Worm (Caenorhabditis elegans) whole organism, mixed stage, embryonic: Measurements from ENCODE around the gene zip-2.

Source experiments
- ham-2 ChIP-seq: fragments of 200-800 bp; sonication (Bioruptor generic); optimal IDR thresholded peaks from 2 replicates; lab custom pipeline; 2018; ENCODE audit warnings: mild to moderate bottlenecking, missing genetic modification characterization, missing compliant biosample characterization
- lin-13 ChIP-seq: fragments of 150-350 bp; optimal IDR thresholded peaks from 2 replicates; lab custom pipeline; 2014; ENCODE audit warnings: missing biosample characterization, missing genetic modification characterization
- lsy-2 ChIP-seq: fragments of 150-350 bp; optimal IDR thresholded peaks from 2 replicates; lab custom pipeline; 2014; ENCODE audit warnings: missing biosample characterization, missing genetic modification characterization
- nhr-28 ChIP-seq: fragments of 150-350 bp; optimal IDR thresholded peaks from 2 replicates; lab custom pipeline; 2014; ENCODE audit warnings: missing biosample characterization, missing genetic modification characterization
- nhr-76 ChIP-seq: sonication (generic microtip); optimal IDR thresholded peaks from 2 replicates; lab custom pipeline; 2017; ENCODE audit warnings: missing biosample characterization, missing genetic modification characterization
- sem-2 ChIP-seq: fragments of 200-800 bp; sonication (Bioruptor generic); optimal IDR thresholded peaks from 2 replicates; lab custom pipeline; 2018; ENCODE audit warnings: mild to moderate bottlenecking, missing genetic modification characterization, missing compliant biosample characterization
- sptf-1 ChIP-seq: sonication (generic microtip); optimal IDR thresholded peaks from 2 replicates; lab custom pipeline; 2017; ENCODE audit warnings: mild to moderate bottlenecking, missing genetic modification characterization, moderate library complexity, missing compliant biosample characterization
- unc-39 ChIP-seq: fragments of 150-350 bp; optimal IDR thresholded peaks from 2 replicates; lab custom pipeline; 2014; ENCODE audit warnings: missing biosample characterization, missing genetic modification characterization
- unc-62 ChIP-seq: fragments of 150-350 bp; optimal IDR thresholded peaks from 2 replicates; lab custom pipeline; 2014; ENCODE audit warnings: missing biosample characterization, missing genetic modification reagents, missing genetic modification characterization
- zip-8 ChIP-seq: fragments of 150-350 bp; optimal IDR thresholded peaks from 2 replicates; lab custom pipeline; 2014; ENCODE audit warnings: missing biosample characterization, missing genetic modification characterization

DNA sequence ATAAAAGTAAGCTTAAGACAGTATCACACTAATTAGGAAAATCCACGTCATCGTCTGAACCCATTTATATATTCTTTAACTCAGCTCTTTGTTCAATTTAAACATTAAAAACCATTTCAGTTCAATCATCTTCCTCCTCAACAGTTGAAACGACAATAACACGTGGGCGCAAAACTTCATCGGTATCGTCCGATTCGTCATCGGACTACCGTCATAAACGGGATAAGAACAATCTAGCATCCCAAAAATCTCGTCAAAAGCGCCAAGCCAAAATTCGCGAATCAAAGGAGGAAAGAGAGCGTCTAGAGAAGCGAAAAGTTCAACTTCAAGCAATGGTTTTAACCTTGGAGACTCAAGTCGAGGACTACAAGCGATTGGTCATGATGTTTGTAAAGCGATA is 2.4 kb downstream of the zip-2 start:
- TF ChIP-seq unc-62 (GFP tag; lab: Kevin White, UChicago) (no peak), lin-13 (tag; lab: Kevin White, UChicago) (no peak), lsy-2 (tag; lab: Kevin White, UChicago) (no peak), nhr-76 (tag; lab: Kevin White, UChicago) (no peak), zip-8 (tag; lab: Kevin White, UChicago) (no peak), sem-2 (no peak), unc-39 (tag; lab: Kevin White, UChicago) (no peak), nhr-28 (tag; lab: Kevin White, UChicago) (no peak), sptf-1 (tag; lab: Kevin White, UChicago) (no peak), ham-2 (GFP tag; lab: Kevin White, UChicago) (no peak)
